Fruit fly (Drosophila melanogaster) whole organism, adult: ENCODE measurements around the gene dmrt93B.

Experiments
- CG11617 ChIP-seq: fragments of 200-800 bp; sonication (Bioruptor generic); optimal IDR thresholded peaks from 2 replicates; lab custom pipeline; 2017; ENCODE audit warnings: mild to moderate bottlenecking, missing biosample characterization, missing genetic modification reagents, missing genetic modification characterization
- ovo ChIP-seq: fragments of 200-800 bp; sonication (Bioruptor generic); optimal IDR thresholded peaks from 2 replicates; lab custom pipeline; 2016; ENCODE audit warnings: missing biosample characterization, missing genetic modification characterization

DNA sequence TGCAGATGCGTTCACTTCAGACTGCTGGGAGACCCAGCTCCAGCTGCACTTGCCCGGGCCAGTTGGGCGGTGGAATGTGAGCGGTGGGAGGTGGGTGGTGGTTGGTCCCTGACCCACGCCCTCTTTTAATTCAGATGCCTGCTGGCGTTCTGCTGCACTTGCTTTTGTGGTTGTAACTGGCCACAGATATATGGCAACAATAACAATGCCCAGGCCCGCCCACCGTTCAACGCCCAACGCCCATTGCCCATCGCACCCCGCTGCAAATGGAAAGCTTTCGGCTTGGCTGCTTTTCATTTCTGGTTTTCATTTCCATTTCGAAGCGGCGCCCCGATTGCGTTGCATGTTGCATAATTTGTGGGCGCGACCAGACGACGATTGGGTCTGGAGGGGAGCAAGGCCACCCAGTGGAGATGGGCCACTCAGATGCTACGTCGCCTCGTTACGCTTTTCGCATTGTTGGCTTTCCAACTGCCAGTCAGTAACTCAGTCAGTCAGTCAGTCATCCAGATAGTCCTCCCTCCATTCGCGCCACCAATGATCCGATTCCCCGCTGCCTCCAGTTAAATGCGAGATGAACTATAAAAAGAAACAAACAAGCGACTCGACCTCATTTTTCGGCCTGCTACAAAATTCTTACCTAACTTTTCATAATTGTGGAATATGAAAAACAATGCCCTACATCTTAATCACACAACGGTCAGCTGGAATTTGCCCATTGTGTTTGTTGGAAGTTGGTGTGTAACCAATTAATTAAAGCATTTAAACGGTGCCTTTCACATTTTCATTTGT is 16.6 kb downstream of the dmrt93B start:
- TF ChIP-seq CG11617 (GFP tag; lab: Kevin White, UChicago), result no peak
- no peak for TF ChIP-seq ovo (GFP tag; lab: Kevin White, UChicago)
